Worm (Caenorhabditis elegans): ENCODE results near the gene C28D4.8.

DNA sequence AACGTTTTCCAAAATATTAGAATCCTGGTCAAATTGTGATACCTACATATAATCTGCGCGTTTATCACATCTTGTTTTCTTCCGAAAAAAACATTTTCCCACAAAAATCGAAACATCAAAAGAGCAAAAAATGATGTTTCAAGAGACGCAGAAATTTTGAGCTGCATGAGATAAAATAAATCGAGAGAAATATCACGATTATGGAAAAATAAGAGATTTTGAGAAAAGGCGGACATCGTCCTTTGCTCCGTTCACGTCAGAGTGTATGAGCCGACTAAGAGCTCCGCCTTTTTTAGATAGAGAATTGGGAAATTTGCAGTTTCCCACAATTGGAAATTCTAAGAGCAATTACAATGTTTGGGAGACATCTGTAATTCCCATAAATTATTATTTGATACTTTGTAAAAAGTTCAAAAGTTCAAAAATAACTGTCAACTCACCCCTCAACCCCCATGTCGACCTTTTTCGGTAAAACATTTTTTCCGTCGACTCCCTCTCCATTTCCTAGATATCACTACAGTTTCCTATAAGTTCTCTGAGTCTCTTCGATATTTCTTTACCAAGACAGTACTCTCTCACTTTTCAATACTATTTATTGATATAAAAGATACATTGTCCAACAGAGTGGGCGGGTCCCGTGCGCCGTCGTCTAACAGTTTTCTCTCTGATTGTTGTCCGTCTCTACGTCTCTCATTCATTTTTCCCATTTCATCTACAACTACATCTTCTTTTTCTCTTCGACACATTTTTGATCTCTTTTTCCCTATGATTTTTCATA, 8.6 kb upstream of the C28D4.8 start:
- no peak for TF ChIP-seq ref-1 (GFP tag; conservative IDR thresholded peaks at IDR 0.05)
- TF ChIP-seq ztf-23 (GFP tag; IDR thresholded peaks at IDR 0.05), result no peak
- TF ChIP-seq flt-1 (GFP tag; IDR thresholded peaks at IDR 0.05), result no peak
- no peak for TF ChIP-seq klf-2 (GFP tag; conservative IDR thresholded peaks at IDR 0.05)
- TF ChIP-seq T22C8.4 (GFP tag; IDR thresholded peaks at IDR 0.05), result no peak
- TF ChIP-seq med-1 (GFP tag; optimal IDR thresholded peaks at IDR 0.05; ENCODE audit: insufficient read depth), result no peak
